Worm (Caenorhabditis elegans): ENCODE data around the gene gmn-1.

DNA sequence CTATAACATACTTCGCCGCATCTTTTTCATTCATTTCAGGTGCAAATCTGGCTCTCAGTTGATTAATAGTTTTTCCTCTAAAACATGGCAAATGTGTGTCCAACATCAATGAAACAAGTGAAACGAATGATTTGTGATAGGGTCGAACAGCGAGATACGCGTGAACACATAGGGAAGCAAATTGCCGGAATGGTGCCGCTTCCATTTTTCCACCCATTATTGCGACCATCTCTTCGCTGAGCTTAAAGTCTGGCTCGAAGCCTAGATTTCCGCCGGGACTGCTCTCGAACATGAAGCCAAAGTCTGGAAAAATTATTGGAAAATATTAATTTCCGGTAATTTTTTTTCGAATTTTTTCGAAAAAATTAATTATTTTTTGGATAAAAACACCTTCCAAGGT is 28.2 kb upstream of the gmn-1 start:
- TF ChIP-seq aly-1 (tag; optimal IDR thresholded peaks at IDR 0.05) (no peak), hmg-4 (GFP tag; optimal IDR thresholded peaks at IDR 0.05) (no peak)

Data from whole organism, early embryonic.